Fruit fly (Drosophila melanogaster) whole organism, embryonic: ENCODE measurements around the gene CG31638.

ENCODE experiments used
- Atf6 ChIP-seq: fragments of 200-800 bp; sonication (Bioruptor generic); IDR thresholded peaks from 2 replicates; pipeline ENCODE4 v1.3.6; 2022; ENCODE audit warnings: missing biosample characterization, missing genetic modification characterization
- CG10147 ChIP-seq: fragments of 200-800 bp; sonication (Bioruptor generic); optimal IDR thresholded peaks from 2 replicates; lab custom pipeline; 2019; ENCODE audit warnings: missing biosample characterization, mild to moderate bottlenecking, missing genetic modification characterization, moderate library complexity
- CG10209 ChIP-seq: fragments of 200-800 bp; sonication (Bioruptor generic); optimal IDR thresholded peaks from 3 replicates; lab custom pipeline; 2017; ENCODE audit warnings: missing biosample characterization, mild to moderate bottlenecking, missing genetic modification characterization, missing genetic modification reagents
- CG11504 ChIP-seq: fragments of 200-800 bp; sonication (Bioruptor generic); optimal IDR thresholded peaks from 3 replicates; lab custom pipeline; 2019; ENCODE audit warnings: missing biosample characterization, mild to moderate bottlenecking, missing genetic modification characterization, moderate library complexity
- CG11695 ChIP-seq: fragments of 200-800 bp; sonication (Bioruptor generic); IDR thresholded peaks from 3 replicates; pipeline ENCODE4 v1.3.6; 2022; ENCODE audit warnings: missing biosample characterization, missing genetic modification characterization
- CG11723 ChIP-seq: fragments of 200-800 bp; sonication (Bioruptor generic); optimal IDR thresholded peaks from 2 replicates; lab custom pipeline; 2017; ENCODE audit warnings: missing biosample characterization, mild to moderate bottlenecking, missing genetic modification characterization
- CG12104 ChIP-seq: fragments of 200-800 bp; sonication (Bioruptor generic); optimal IDR thresholded peaks from 3 replicates; lab custom pipeline; 2016; ENCODE audit warnings: missing biosample characterization, missing genetic modification characterization
- CG13424 ChIP-seq: fragments of 200-800 bp; sonication (Bioruptor generic); optimal IDR thresholded peaks from 2 replicates; lab custom pipeline; 2019; ENCODE audit warnings: missing biosample characterization, mild to moderate bottlenecking, missing genetic modification characterization, moderate library complexity
- CG13894 ChIP-seq: fragments of 200-800 bp; sonication (Bioruptor generic); optimal IDR thresholded peaks from 3 replicates; lab custom pipeline; 2018; ENCODE audit warnings: missing biosample characterization, mild to moderate bottlenecking, missing genetic modification characterization, moderate library complexity
- CG17612 ChIP-seq: fragments of 200-800 bp; sonication (Bioruptor generic); IDR thresholded peaks from 2 replicates; pipeline ENCODE4 v1.3.6; 2022; ENCODE audit warnings: missing biosample characterization, missing genetic modification characterization
- CG2129 ChIP-seq: fragments of 200-800 bp; sonication (Bioruptor generic); IDR thresholded peaks from 2 replicates; pipeline ENCODE4 v1.3.6; 2022; ENCODE audit warnings: missing biosample characterization, missing genetic modification characterization; ENCODE audit not compliant: partially characterized antibody
- CG2199 ChIP-seq: fragments of 200-800 bp; sonication (Bioruptor generic); IDR thresholded peaks from 3 replicates; pipeline ENCODE4 v1.3.6; 2022; ENCODE audit warnings: missing biosample characterization, missing genetic modification characterization
- CG2889 ChIP-seq: fragments of 200-800 bp; sonication (Bioruptor generic); IDR thresholded peaks from 3 replicates; pipeline ENCODE4 v1.3.6; 2022; ENCODE audit warnings: missing biosample characterization, missing genetic modification characterization
- CG3838 ChIP-seq: fragments of 200-800 bp; sonication (Bioruptor generic); optimal IDR thresholded peaks from 3 replicates; lab custom pipeline; 2016; ENCODE audit warnings: missing biosample characterization, missing genetic modification characterization
- CG3847 ChIP-seq: fragments of 200-800 bp; sonication (Bioruptor generic); IDR thresholded peaks from 2 replicates; pipeline ENCODE4 v1.3.6; 2022; ENCODE audit warnings: missing biosample characterization, missing genetic modification characterization
- CG4424 ChIP-seq: fragments of 200-800 bp; sonication (Bioruptor generic); optimal IDR thresholded peaks from 3 replicates; lab custom pipeline; 2016; ENCODE audit warnings: missing biosample characterization, missing genetic modification characterization
- CG4730 ChIP-seq: fragments of 200-800 bp; sonication (Bioruptor generic); IDR thresholded peaks from 2 replicates; pipeline ENCODE4 v1.3.6; 2022; ENCODE audit warnings: missing biosample characterization, missing genetic modification characterization
- CG6854 ChIP-seq: fragments of 200-800 bp; sonication (Bioruptor generic); optimal IDR thresholded peaks from 3 replicates; lab custom pipeline; 2017; ENCODE audit warnings: missing biosample characterization, mild to moderate bottlenecking, missing genetic modification characterization
- CG7928 ChIP-seq: fragments of 200-800 bp; sonication (Bioruptor generic); optimal IDR thresholded peaks from 2 replicates; lab custom pipeline; 2017; ENCODE audit warnings: missing biosample characterization, mild to moderate bottlenecking, missing genetic modification characterization
- CG8089 ChIP-seq: fragments of 200-800 bp; sonication (Bioruptor generic); optimal IDR thresholded peaks from 3 replicates; lab custom pipeline; 2016; ENCODE audit warnings: missing biosample characterization, missing genetic modification characterization
- Dll ChIP-seq: fragments of 200-800 bp; sonication (Bioruptor generic); IDR thresholded peaks from 4 replicates; pipeline ENCODE4 v1.3.6; 2022; ENCODE audit warnings: missing biosample characterization, missing genetic modification characterization; ENCODE audit not compliant: partially characterized antibody
- Fer2 ChIP-seq: fragments of 200-800 bp; sonication (Bioruptor generic); optimal IDR thresholded peaks from 2 replicates; lab custom pipeline; 2018; ENCODE audit warnings: missing biosample characterization, mild to moderate bottlenecking, missing genetic modification characterization, moderate library complexity
- HLH4C ChIP-seq: fragments of 200-800 bp; sonication (Bioruptor generic); IDR thresholded peaks from 3 replicates; pipeline ENCODE4 v1.3.6; 2022; ENCODE audit warnings: missing biosample characterization, missing genetic modification characterization; ENCODE audit not compliant: partially characterized antibody
- Lpt ChIP-seq: fragments of >200 bp; optimal IDR thresholded peaks from 2 replicates; lab custom pipeline; 2018; ENCODE audit warnings: missing biosample characterization, missing genetic modification characterization
- MESR4 ChIP-seq: fragments of 200-800 bp; sonication (Bioruptor generic); optimal IDR thresholded peaks from 2 replicates; lab custom pipeline; 2018; ENCODE audit warnings: missing biosample characterization, mild to moderate bottlenecking, missing genetic modification characterization, moderate library complexity
- Mrtf ChIP-seq: fragments of 200-800 bp; sonication (Bioruptor generic); IDR thresholded peaks from 3 replicates; pipeline ENCODE4 v1.3.6; 2022; ENCODE audit warnings: missing biosample characterization, missing genetic modification characterization
- Neu2 ChIP-seq: fragments of 200-800 bp; sonication (Bioruptor generic); optimal IDR thresholded peaks from 3 replicates; lab custom pipeline; 2016; ENCODE audit warnings: missing biosample characterization, missing genetic modification characterization, borderline replicate concordance
- Scr ChIP-seq: fragments of 200-800 bp; sonication (Bioruptor generic); IDR thresholded peaks from 2 replicates; pipeline ENCODE4 v1.3.6; 2022; ENCODE audit warnings: missing biosample characterization, missing genetic modification characterization; ENCODE audit not compliant: partially characterized antibody
- Tbp ChIP-seq: fragments of >200 bp; optimal IDR thresholded peaks from 2 replicates; lab custom pipeline; 2018; ENCODE audit warnings: missing biosample characterization, missing genetic modification characterization
- Xbp1 ChIP-seq: fragments of 200-800 bp; sonication (Bioruptor generic); optimal IDR thresholded peaks from 3 replicates; lab custom pipeline; 2016; ENCODE audit warnings: missing biosample characterization, mild to moderate bottlenecking, missing genetic modification characterization
- ara ChIP-seq: fragments of 200-800 bp; sonication (Bioruptor generic); IDR thresholded peaks from 2 replicates; pipeline ENCODE4 v1.3.6; 2022; ENCODE audit warnings: missing biosample characterization, missing genetic modification characterization
- btn ChIP-seq: fragments of 200-800 bp; sonication (Bioruptor generic); optimal IDR thresholded peaks from 2 replicates; lab custom pipeline; 2016; ENCODE audit warnings: missing biosample characterization, missing genetic modification characterization
- chif ChIP-seq, 2 experiments: fragments of 200-800 bp; sonication (Bioruptor generic); optimal IDR thresholded peaks; 3 replicates each; lab custom pipeline; 2016; ENCODE audit warnings: missing biosample characterization in 2 of 2, missing genetic modification characterization in 2 of 2
- chm ChIP-seq: fragments of 200-800 bp; sonication (Bioruptor generic); IDR thresholded peaks from 2 replicates; pipeline ENCODE4 v1.3.6; 2022; ENCODE audit warnings: missing biosample characterization, missing genetic modification characterization
- corto ChIP-seq: fragments of 200-800 bp; sonication (Bioruptor generic); optimal IDR thresholded peaks from 2 replicates; lab custom pipeline; 2016; ENCODE audit warnings: missing biosample characterization, mild to moderate bottlenecking, missing genetic modification characterization, moderate library complexity
- croc ChIP-seq: fragments of 200-800 bp; sonication (Bioruptor generic); conservative IDR thresholded peaks from 3 replicates; pipeline ENCODE4 v1.3.6; 2022; ENCODE audit warnings: missing biosample characterization, missing genetic modification characterization
- dati ChIP-seq: fragments of 200-800 bp; sonication (Bioruptor generic); IDR thresholded peaks from 2 replicates; pipeline ENCODE4 v1.3.6; 2022; ENCODE audit warnings: missing biosample characterization, missing genetic modification characterization
- dpn ChIP-seq, 2 experiments: fragments of 200-800 bp; sonication (Bioruptor generic); optimal IDR thresholded peaks; 3 replicates each; lab custom pipeline; 2016; ENCODE audit warnings: missing biosample characterization in 2 of 2, missing genetic modification characterization in 2 of 2
- ftz-f1 ChIP-seq: fragments of 200-800 bp; sonication (Bioruptor generic); optimal IDR thresholded peaks from 2 replicates; lab custom pipeline; 2016; ENCODE audit warnings: missing biosample characterization, missing genetic modification characterization
- hkb ChIP-seq, 2 experiments: fragments of 200-800 bp in 1 of 2; fragments of >200 bp in 1 of 2; sonication (Bioruptor generic) in 1 of 2; IDR thresholded peaks in 1 of 2; optimal IDR thresholded peaks in 1 of 2; 2 replicates each; pipeline versions ENCODE4 v1.3.6 to Lab custom; 2017 to 2022; ENCODE audit warnings: missing biosample characterization in 1 of 2, missing genetic modification characterization in 1 of 2
- jumu ChIP-seq: fragments of 200-800 bp; sonication (Bioruptor generic); optimal IDR thresholded peaks from 3 replicates; lab custom pipeline; 2016; ENCODE audit warnings: missing biosample characterization, missing genetic modification characterization
- nau ChIP-seq: fragments of 200-800 bp; sonication (Bioruptor generic); optimal IDR thresholded peaks from 3 replicates; lab custom pipeline; 2017; ENCODE audit warnings: missing biosample characterization, mild to moderate bottlenecking, missing genetic modification characterization, missing genetic modification reagents
- nerfin-2 ChIP-seq: fragments of 200-800 bp; sonication (Bioruptor generic); IDR thresholded peaks from 2 replicates; pipeline ENCODE4 v1.3.6; 2022; ENCODE audit warnings: missing biosample characterization, missing genetic modification characterization; ENCODE audit not compliant: partially characterized antibody
- org-1 ChIP-seq: fragments of 200-800 bp; sonication (Bioruptor generic); optimal IDR thresholded peaks from 2 replicates; lab custom pipeline; 2017; ENCODE audit warnings: missing biosample characterization, missing genetic modification characterization
- pan ChIP-seq, 4 experiments: fragments of >200 bp in 3 of 4; fragments of 200-800 bp in 1 of 4; sonication (Bioruptor generic) in 1 of 4; optimal IDR thresholded peaks in 3 of 4; IDR thresholded peaks in 1 of 4; 2 replicates each; pipeline versions ENCODE4 v1.3.6 to Lab custom; 2017 to 2022; ENCODE audit warnings: missing biosample characterization in 2 of 4, missing genetic modification characterization in 2 of 4, mixed read lengths in 1 of 4
- ranshi ChIP-seq: fragments of 200-800 bp; sonication (Bioruptor generic); IDR thresholded peaks from 2 replicates; pipeline ENCODE4 v1.3.6; 2022; ENCODE audit warnings: missing biosample characterization, missing genetic modification characterization
- stc ChIP-seq: fragments of 200-800 bp; sonication (Bioruptor generic); IDR thresholded peaks from 2 replicates; pipeline ENCODE4 v1.3.6; 2022; ENCODE audit warnings: missing biosample characterization, missing genetic modification characterization

Gene CG31638

dm6 chr2L:6480212-6480994 lies 10.5 kb upstream of the CG31638 start, which contains the start of the genes Sec61alpha and Daxx (continued):
- peak; percentile 79 for TF ChIP-seq CG8089 (GFP tag; lab: Kevin White, UChicago)
- TF ChIP-seq ftz-f1 (GFP tag; lab: Kevin White, UChicago), result peak; percentile 27
- peak; percentile 43; the same call in 1 of the 2 replicates for TF ChIP-seq CG17612 (GFP tag; lab: Robert Waterston, UW)
- peak; percentile 81 for TF ChIP-seq CG13894
- TF ChIP-seq CG7928 (GFP tag; lab: Kevin White, UChicago), result peak; percentile 41
- TF ChIP-seq CG6854, result peak; percentile 20
- peak; percentile 64; the same call in 2 of the 3 replicates for TF ChIP-seq croc (GFP tag; lab: Robert Waterston, UW)
- TF ChIP-seq HLH4C (GFP tag; lab: Robert Waterston, UW), result peak; percentile 99
- TF ChIP-seq Mrtf (GFP tag; lab: Robert Waterston, UW), result peak; percentile 53; the same call in 2 of the 3 replicates
- TF ChIP-seq org-1, result peak; percentile 1
- peak; percentile 88 to 92 for TF ChIP-seq dpn (GFP tag; optimal IDR thresholded peaks at IDR 0.05; lab: Kevin White, UChicago)
- TF ChIP-seq Atf6 (GFP tag; lab: Robert Waterston, UW), result peak; percentile 80
- TF ChIP-seq Lpt (GFP tag; lab: Kevin White, UChicago), result no peak
- peak; percentile 67 for TF ChIP-seq CG3838 (GFP tag; lab: Kevin White, UChicago)
- peak; percentile 79 for TF ChIP-seq corto (GFP tag; lab: Kevin White, UChicago)
- peak; percentile 98 for TF ChIP-seq CG2129 (GFP tag; lab: Robert Waterston, UW)
- peak; percentile 76 for TF ChIP-seq dati (GFP tag; lab: Robert Waterston, UW)
- peak; percentile 75 for TF ChIP-seq MESR4
- peak; percentile 70 for TF ChIP-seq CG12104
- TF ChIP-seq chif (GFP tag; optimal IDR thresholded peaks at IDR 0.05; lab: Kevin White, UChicago), result peak; percentile 85 to 88
- peak; percentile 82 for TF ChIP-seq CG11504 (tag; lab: Kevin White, UChicago)
- TF ChIP-seq stc (GFP tag; lab: Robert Waterston, UW), result peak; percentile 57
- TF ChIP-seq nau (GFP tag; lab: Kevin White, UChicago), result peak; percentile 45
- TF ChIP-seq CG2889 (GFP tag; lab: Robert Waterston, UW), result peak; percentile 85
- peak; percentile 97 for TF ChIP-seq Dll (GFP tag; lab: Robert Waterston, UW)
- TF ChIP-seq CG13424, result peak; percentile 87
- TF ChIP-seq ara (GFP tag; lab: Robert Waterston, UW), result peak; percentile 84
- no peak for TF ChIP-seq pan (optimal IDR thresholded peaks at IDR 0.05; lab: Kevin White, UChicago)
- TF ChIP-seq pan (GFP tag; optimal IDR thresholded peaks at IDR 0.05 in 1 of 2, IDR thresholded peaks at IDR 0.05 in 1 of 2), result peak in 1 of 2 experiments; percentile 84
- TF ChIP-seq CG11723, result peak; percentile 34
- peak; percentile 85 for TF ChIP-seq CG4424
- peak; percentile 88 for TF ChIP-seq CG3847
- peak; percentile 99 for TF ChIP-seq Scr (GFP tag; lab: Robert Waterston, UW)
- TF ChIP-seq CG10147 (GFP tag; lab: Kevin White, UChicago), result peak; percentile 85
- TF ChIP-seq hkb (optimal IDR thresholded peaks at IDR 0.05; lab: Kevin White, UChicago), result peak; percentile 61
- TF ChIP-seq hkb (GFP tag; IDR thresholded peaks at IDR 0.05; lab: Robert Waterston, UW), result peak; percentile 81
- TF ChIP-seq nerfin-2 (GFP tag; lab: Robert Waterston, UW), result peak; percentile 99
- TF ChIP-seq Xbp1 (GFP tag; lab: Kevin White, UChicago), result peak; percentile 89
- peak; percentile 68 for TF ChIP-seq CG4730
- peak; percentile 77 for TF ChIP-seq CG11695 (GFP tag; lab: Robert Waterston, UW)
- peak; percentile 66 for TF ChIP-seq chm (GFP tag; lab: Robert Waterston, UW)
- TF ChIP-seq Tbp, result no peak
- peak; percentile 77 for TF ChIP-seq Fer2
- TF ChIP-seq CG10209 (GFP tag; lab: Kevin White, UChicago), result peak; percentile 74
- peak; percentile 91 for TF ChIP-seq jumu
- peak; percentile 61; the same call in 1 of the 3 replicates for TF ChIP-seq CG2199 (GFP tag; lab: Robert Waterston, UW)
- peak; percentile 20 for TF ChIP-seq btn (GFP tag; lab: Kevin White, UChicago)
- peak; percentile 36 for TF ChIP-seq Neu2 (GFP tag; lab: Kevin White, UChicago)
- TF ChIP-seq ranshi (GFP tag; lab: Robert Waterston, UW), result peak; percentile 89
